Worm (Caenorhabditis elegans) whole organism, L2 larva: Measurements from ENCODE around the gene tig-3.

ENCODE experiments used
- R02D3.7 ChIP-seq: fragments of 150-350 bp; optimal IDR thresholded peaks from 2 replicates; lab custom pipeline; 2014; ENCODE audit warnings: missing biosample characterization, missing genetic modification characterization
- aly-2 ChIP-seq: fragments of 150-350 bp; optimal IDR thresholded peaks from 2 replicates; lab custom pipeline; 2014; ENCODE audit warnings: missing biosample characterization, missing genetic modification characterization
- elt-3 ChIP-seq: sonication (generic microtip); optimal IDR thresholded peaks from 2 replicates; lab custom pipeline; 2017; ENCODE audit warnings: missing biosample characterization, missing genetic modification characterization
- fos-1 ChIP-seq: fragments of 150-350 bp; optimal IDR thresholded peaks from 2 replicates; lab custom pipeline; 2014; ENCODE audit warnings: missing biosample characterization, missing genetic modification characterization
- nhr-6 ChIP-seq: fragments of 150-350 bp; optimal IDR thresholded peaks from 2 replicates; lab custom pipeline; 2014; ENCODE audit warnings: missing biosample characterization, missing genetic modification characterization
- skn-1 ChIP-seq: sonication (generic microtip); optimal IDR thresholded peaks from 2 replicates; lab custom pipeline; 2017; ENCODE audit warnings: missing biosample characterization, missing genetic modification characterization
- unc-55 ChIP-seq: fragments of 150-350 bp; sonication (generic microtip); optimal IDR thresholded peaks from 3 replicates; lab custom pipeline; 2014; ENCODE audit warnings: missing biosample characterization, missing genetic modification reagents, missing genetic modification characterization
- unc-62 ChIP-seq: fragments of 150-350 bp; optimal IDR thresholded peaks from 2 replicates; lab custom pipeline; 2014; ENCODE audit warnings: missing biosample characterization, missing genetic modification reagents, missing genetic modification characterization
- ztf-11 ChIP-seq: sonication (generic microtip); optimal IDR thresholded peaks from 2 replicates; lab custom pipeline; 2017; ENCODE audit warnings: missing biosample characterization, missing genetic modification characterization

ce11 chrII:15205346-15205745, 46.2 kb downstream of the tig-3 start:
- TF ChIP-seq nhr-6 (peak; percentile 7), ztf-11 (tag; lab: Kevin White, UChicago) (no peak), unc-62 (GFP tag; lab: Kevin White, UChicago) (no peak), unc-55 (no peak), aly-2 (no peak), fos-1 (tag; lab: Kevin White, UChicago) (peak; percentile 31), elt-3 (tag; lab: Kevin White, UChicago) (no peak), skn-1 (no peak), R02D3.7 (tag; lab: Kevin White, UChicago) (no peak)
